Worm (Caenorhabditis elegans): ENCODE results near the gene C11H1.5.

DNA sequence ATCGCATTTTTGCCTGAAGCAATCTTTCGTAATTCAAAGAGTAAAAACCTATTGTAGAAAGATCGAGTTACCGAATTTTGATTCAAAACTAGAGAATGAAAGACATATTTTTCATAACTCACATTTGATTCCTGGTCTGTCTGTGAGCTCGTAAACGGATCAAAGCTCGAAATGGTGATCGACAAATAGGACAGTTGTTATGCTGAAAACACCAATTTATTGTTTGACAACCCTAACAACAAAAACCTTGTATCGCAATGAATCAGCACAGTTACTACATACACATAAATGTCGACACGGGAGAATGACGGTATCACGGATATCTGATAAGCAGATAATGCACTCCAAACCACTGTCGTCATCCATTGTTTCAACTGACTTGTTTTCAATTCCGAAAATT is 6.7 kb upstream of the C11H1.5 start:
- TF ChIP-seq athp-1 (tag; optimal IDR thresholded peaks at IDR 0.05) (no peak), snpc-3.4 (tag; optimal IDR thresholded peaks at IDR 0.05) (no peak), ztf-28 (GFP tag; IDR thresholded peaks at IDR 0.05) (no peak), pha-4 (tag; optimal IDR thresholded peaks at IDR 0.05) (no peak), zim-3 (tag; optimal IDR thresholded peaks at IDR 0.05) (no peak)
